Worm (Caenorhabditis elegans): Measurements from ENCODE around the gene rev-3.

The rev-3 gene

ce11 chrIII:5834663-5835062 lies 44.2 kb upstream of the rev-3 start:
- TF ChIP-seq ceh-18 (tag; optimal IDR thresholded peaks at IDR 0.05) = no peak
- TF ChIP-seq unc-42 (tag; optimal IDR thresholded peaks at IDR 0.05) = peak; percentile 61

DNA sequence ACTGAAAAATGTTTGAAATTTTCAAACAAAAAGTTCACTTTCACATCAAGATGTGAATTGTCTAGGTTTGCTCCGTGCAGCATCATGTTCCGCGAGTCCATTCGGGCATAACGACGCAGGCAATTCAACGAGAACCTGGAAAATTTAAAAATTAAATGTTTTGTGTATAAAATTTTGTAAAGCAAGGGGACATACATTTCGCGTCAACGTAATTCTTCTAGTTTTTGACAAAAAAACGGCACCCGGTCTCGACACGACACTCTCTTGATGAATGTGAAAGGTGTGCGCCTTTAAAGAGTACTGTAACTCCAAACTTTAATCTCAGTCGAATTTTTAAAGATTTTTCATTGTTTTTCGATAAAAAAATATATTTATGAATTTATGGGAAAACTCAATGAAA lies 43.6 kb upstream of the rev-3 start, which contains the start of gene R12B2.6:
Gene R12B2.6, minus strand, starts transcription at position 101 of the 400 bp plus-strand sequence.
- no peak for TF ChIP-seq che-1 (tag; optimal IDR thresholded peaks at IDR 0.05)
- no peak for TF ChIP-seq pros-1 (tag; optimal IDR thresholded peaks at IDR 0.05)
- TF ChIP-seq ceh-2 (tag; optimal IDR thresholded peaks at IDR 0.05) = no peak

DNA sequence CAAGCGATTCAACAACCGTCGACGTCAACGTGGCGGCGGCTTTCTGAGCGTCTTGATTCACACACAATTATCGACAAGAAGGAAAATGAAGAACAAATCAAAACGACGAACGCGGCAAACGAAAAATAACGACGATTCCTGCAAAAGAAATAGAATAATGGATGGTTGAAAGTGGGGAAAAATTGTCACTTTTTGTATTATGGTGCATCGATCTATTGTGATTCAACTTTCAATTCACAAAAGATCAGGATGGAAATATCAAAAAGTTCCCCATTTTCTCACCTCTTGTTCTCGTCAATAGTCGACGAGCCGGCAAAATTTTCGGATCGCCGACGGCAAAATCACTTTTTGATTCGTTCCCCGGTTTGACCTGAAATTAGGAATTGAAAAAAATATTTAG lies 42.9 kb upstream of the rev-3 start, which contains the start of the genes R12B2.13 and mdt-15:
Gene R12B2.13, minus strand, starts transcription at position 101 of the 400 bp plus-strand sequence.
Gene mdt-15, minus strand, starts transcription at position 376 of the 400 bp plus-strand sequence.
- TF ChIP-seq ceh-30 (tag; optimal IDR thresholded peaks at IDR 0.05) (no peak), fkh-10 (GFP tag; optimal IDR thresholded peaks at IDR 0.05) (no peak), tbx-7 (tag; optimal IDR thresholded peaks at IDR 0.05) (no peak), tbx-2 (tag; optimal IDR thresholded peaks at IDR 0.05) (no peak), elt-4 (tag; optimal IDR thresholded peaks at IDR 0.05) (no peak), hlh-8 (tag; optimal IDR thresholded peaks at IDR 0.05) (no peak), ceh-9 (tag; optimal IDR thresholded peaks at IDR 0.05) (no peak), eyg-1 (tag; optimal IDR thresholded peaks at IDR 0.05) (no peak), ceh-45 (GFP tag; IDR thresholded peaks at IDR 0.05) (no peak), pax-1 (tag; optimal IDR thresholded peaks at IDR 0.05) (no peak), F13H6.1 (tag; optimal IDR thresholded peaks at IDR 0.05) (no peak), npax-4 (tag; optimal IDR thresholded peaks at IDR 0.05) (no peak)

- TF ChIP-seq ceh-18 (tag; optimal IDR thresholded peaks at IDR 0.05) (no peak), fax-1 (tag; optimal IDR thresholded peaks at IDR 0.05) (no peak), ceh-22 (tag; optimal IDR thresholded peaks at IDR 0.05) (no peak), eyg-1 (tag; optimal IDR thresholded peaks at IDR 0.05) (no peak), T23F11.4 (GFP tag; optimal IDR thresholded peaks at IDR 0.05) (no peak), K02D7.2 (tag; optimal IDR thresholded peaks at IDR 0.05) (no peak), dmd-4 (tag; optimal IDR thresholded peaks at IDR 0.05; ENCODE audit: borderline replicate concordance) (no peak), hlh-13 (GFP tag; optimal IDR thresholded peaks at IDR 0.05) (no peak), F13H6.1 (tag; optimal IDR thresholded peaks at IDR 0.05) (no peak), sox-4 (tag; optimal IDR thresholded peaks at IDR 0.05) (no peak), fkh-6 (tag; optimal IDR thresholded peaks at IDR 0.05) (no peak), syd-9 (tag; optimal IDR thresholded peaks at IDR 0.05) (no peak), ceh-24 (tag; optimal IDR thresholded peaks at IDR 0.05) (no peak), ceh-14 (tag; optimal IDR thresholded peaks at IDR 0.05) (no peak), zip-5 (tag; optimal IDR thresholded peaks at IDR 0.05) (no peak), pag-3 (tag; optimal IDR thresholded peaks at IDR 0.05; ENCODE audit: borderline replicate concordance) (no peak), Y22D7AL.16 (tag; optimal IDR thresholded peaks at IDR 0.05) (no peak)
Measured at ce11 chrIII:5832442-5832841, 42.0 kb upstream of the rev-3 start.

- no peak for TF ChIP-seq F13H6.1 (tag; optimal IDR thresholded peaks at IDR 0.05)
- peak; percentile 23 for TF ChIP-seq che-1 (tag; optimal IDR thresholded peaks at IDR 0.05)
Measured at ce11 chrIII:5828065-5828464, 37.6 kb upstream of the rev-3 start.

- TF ChIP-seq fkh-10 (GFP tag; optimal IDR thresholded peaks at IDR 0.05) (no peak), unc-42 (tag; optimal IDR thresholded peaks at IDR 0.05) (peak; percentile 95), ets-4 (tag; optimal IDR thresholded peaks at IDR 0.05) (peak; percentile 19)
Measured at ce11 chrIII:5826895-5827437, 36.5 kb upstream of the rev-3 start.
